Worm (Caenorhabditis elegans) whole organism, L1 larva: Measurements from ENCODE around the gene trm-1.

Source experiments
- dpl-1 ChIP-seq, 3 experiments: fragments of 150-350 bp in 2 of 3; sonication (generic microtip) in 1 of 3; optimal IDR thresholded peaks; 2 replicates each; lab custom pipeline; 2014 to 2017; ENCODE audit warnings: missing biosample characterization in 3 of 3, missing genetic modification characterization in 3 of 3, missing genetic modification reagents in 3 of 3
- mdl-1 ChIP-seq, 2 experiments: fragments of 150-350 bp; optimal IDR thresholded peaks; 2 replicates each; lab custom pipeline; 2014 to 2017; ENCODE audit warnings: missing biosample characterization in 2 of 2, missing genetic modification characterization in 2 of 2, inconsistent platforms in 1 of 2
- mef-2 ChIP-seq: fragments of 150-350 bp; optimal IDR thresholded peaks from 2 replicates; lab custom pipeline; 2014; ENCODE audit warnings: missing biosample characterization, missing genetic modification characterization
- nhr-12 ChIP-seq: sonication (generic microtip); optimal IDR thresholded peaks from 2 replicates; lab custom pipeline; 2017; ENCODE audit warnings: missing biosample characterization, missing genetic modification characterization
- nhr-28 ChIP-seq: fragments of 150-350 bp; optimal IDR thresholded peaks from 2 replicates; lab custom pipeline; 2014; ENCODE audit warnings: missing biosample characterization, missing genetic modification characterization
- nhr-47 ChIP-seq: sonication (generic microtip); optimal IDR thresholded peaks from 2 replicates; lab custom pipeline; 2016; ENCODE audit warnings: mild to moderate bottlenecking, missing genetic modification characterization, moderate library complexity, missing compliant biosample characterization
- nhr-76 ChIP-seq: sonication (generic microtip); optimal IDR thresholded peaks from 2 replicates; lab custom pipeline; 2017; ENCODE audit warnings: missing biosample characterization, missing genetic modification characterization
- tlp-1 ChIP-seq: fragments of 150-350 bp; optimal IDR thresholded peaks from 2 replicates; lab custom pipeline; 2014; ENCODE audit warnings: missing biosample characterization, missing genetic modification characterization
- ztf-11 ChIP-seq, 2 experiments: sonication (generic microtip); optimal IDR thresholded peaks; 2 replicates each; lab custom pipeline; 2016 to 2017; ENCODE audit warnings: missing genetic modification characterization in 2 of 2, missing biosample characterization in 1 of 2, missing compliant biosample characterization in 1 of 2

ce11 chrV:14149125-14149524 lies 36.3 kb downstream of the trm-1 start:
- TF ChIP-seq ztf-11 (tag; optimal IDR thresholded peaks at IDR 0.05; lab: Kevin White, UChicago) (no peak), nhr-47 (no peak), tlp-1 (tag; lab: Kevin White, UChicago) (no peak), nhr-76 (tag; lab: Kevin White, UChicago) (no peak), nhr-12 (tag; lab: Kevin White, UChicago) (no peak), dpl-1 (GFP tag; optimal IDR thresholded peaks at IDR 0.05; lab: Kevin White, UChicago) (no peak), mef-2 (tag; lab: Kevin White, UChicago) (no peak), nhr-28 (tag; lab: Kevin White, UChicago) (no peak), mdl-1 (tag; optimal IDR thresholded peaks at IDR 0.05; lab: Kevin White, UChicago) (no peak)
